Worm (Caenorhabditis elegans): Measurements from ENCODE around the gene F19F10.14.

The F19F10.14 gene

DNA sequence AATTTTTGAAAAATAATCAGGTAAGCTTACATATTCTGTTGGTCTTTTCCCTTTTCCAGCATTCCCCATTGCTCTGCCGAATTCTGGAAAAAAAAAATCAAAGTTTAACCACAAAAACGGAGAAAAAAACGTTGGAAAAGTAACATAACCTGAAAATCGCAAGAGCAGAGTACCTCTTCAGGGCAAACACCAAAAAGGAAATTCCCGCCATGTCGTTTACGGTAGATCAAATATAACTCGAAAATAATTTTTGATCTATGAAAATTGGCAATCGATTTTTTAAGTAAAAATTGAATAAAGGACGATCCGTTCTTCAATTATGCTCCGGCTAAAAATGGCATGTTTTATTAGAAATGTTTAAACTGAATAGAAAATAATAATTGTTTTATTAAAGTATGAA, 32.5 kb upstream of the F19F10.14 start, which contains the start of gene C50E3.11:
TSS of gene C50E3.11 (minus strand) at position 83 of the 400 bp plus-strand sequence.
- TF ChIP-seq lin-13 (tag; optimal IDR thresholded peaks at IDR 0.05): no peak
- no peak for TF ChIP-seq nhr-12 (tag; optimal IDR thresholded peaks at IDR 0.05)
- TF ChIP-seq unc-62 (GFP tag; optimal IDR thresholded peaks at IDR 0.05): no peak
- TF ChIP-seq mep-1 (tag; optimal IDR thresholded peaks at IDR 0.05): no peak
- TF ChIP-seq zip-8 (tag; optimal IDR thresholded peaks at IDR 0.05): no peak
- TF ChIP-seq sptf-1 (tag; optimal IDR thresholded peaks at IDR 0.05): no peak
- TF ChIP-seq flh-1 (GFP tag; optimal IDR thresholded peaks at IDR 0.05): no peak
- TF ChIP-seq ceh-39 (tag; optimal IDR thresholded peaks at IDR 0.05): no peak
- no peak for TF ChIP-seq mab-5 (tag; optimal IDR thresholded peaks at IDR 0.05)
- TF ChIP-seq nhr-237 (tag; optimal IDR thresholded peaks at IDR 0.05): no peak
- TF ChIP-seq elt-3 (tag; optimal IDR thresholded peaks at IDR 0.05): no peak
- no peak for TF ChIP-seq ham-2 (GFP tag; optimal IDR thresholded peaks at IDR 0.05)
- no peak for TF ChIP-seq unc-39 (tag; optimal IDR thresholded peaks at IDR 0.05)
- no peak for TF ChIP-seq nhr-76 (tag; optimal IDR thresholded peaks at IDR 0.05)
- no peak for TF ChIP-seq blmp-1 (tag; optimal IDR thresholded peaks at IDR 0.05)
- no peak for TF ChIP-seq hlh-1 (tag; optimal IDR thresholded peaks at IDR 0.05)
- no peak for TF ChIP-seq ces-1 (GFP tag; optimal IDR thresholded peaks at IDR 0.05)
- TF ChIP-seq unc-120 (tag; optimal IDR thresholded peaks at IDR 0.05; ENCODE audit: poor library complexity, severe bottlenecking): no peak
- TF ChIP-seq snpc-4 (tag; optimal IDR thresholded peaks at IDR 0.05): no peak
- no peak for TF ChIP-seq drap-1 (GFP tag; optimal IDR thresholded peaks at IDR 0.05)

DNA sequence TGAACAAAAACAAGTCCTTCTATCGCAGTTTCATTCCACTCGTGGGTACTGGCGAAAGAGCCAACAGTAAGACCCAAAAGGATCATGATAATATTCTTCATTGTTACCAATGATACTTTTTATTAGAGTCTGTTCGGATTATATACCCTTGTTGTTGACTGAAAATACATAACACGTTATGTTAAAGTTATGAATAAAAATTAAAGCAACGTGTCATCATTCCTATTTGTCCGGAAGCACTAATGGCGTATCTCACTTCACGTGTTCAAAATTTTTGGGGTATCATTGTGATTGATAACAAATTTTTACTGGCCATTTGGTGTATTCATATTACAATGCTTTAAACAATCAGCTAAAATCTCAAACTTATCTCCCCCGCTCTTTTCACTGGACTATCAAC, 30.6 kb upstream of the F19F10.14 start, which contains the start of gene scl-26:
TSS of gene scl-26 (minus strand) at position 101 of the 400 bp plus-strand sequence.
- TF ChIP-seq sptf-1 (tag; optimal IDR thresholded peaks at IDR 0.05) (no peak), M03D4.4 (tag; optimal IDR thresholded peaks at IDR 0.05) (no peak), unc-62 (GFP tag; optimal IDR thresholded peaks at IDR 0.05) (no peak), ceh-43 (GFP tag; optimal IDR thresholded peaks at IDR 0.05) (no peak), mls-2 (tag; optimal IDR thresholded peaks at IDR 0.05) (no peak), elt-3 (tag; optimal IDR thresholded peaks at IDR 0.05) (no peak), pha-4 (tag; optimal IDR thresholded peaks at IDR 0.05) (no peak)

DNA sequence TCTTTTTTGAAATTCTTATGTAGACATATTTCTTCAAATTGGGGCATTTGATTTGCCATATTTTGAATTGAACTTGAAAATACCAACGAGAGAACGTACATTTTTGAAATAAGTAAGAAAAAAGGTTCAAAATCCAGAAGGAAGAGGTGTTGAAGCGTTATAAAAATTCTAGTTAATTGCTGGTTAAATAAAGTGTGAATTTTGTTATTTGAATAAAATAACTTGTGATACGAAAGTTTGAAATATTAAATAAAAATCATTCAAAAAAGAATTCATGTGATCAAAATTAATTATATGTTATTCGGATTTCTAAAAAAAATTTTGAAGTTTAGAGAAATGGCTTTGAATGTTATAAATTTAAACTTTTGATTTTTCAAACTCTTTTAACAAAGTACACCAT, 29.3 kb upstream of the F19F10.14 start, which contains the start of gene C50E3.9:
TSS of gene C50E3.9 (minus strand) at position 101 of the 400 bp plus-strand sequence.
- TF ChIP-seq ces-1 (GFP tag; optimal IDR thresholded peaks at IDR 0.05) (no peak), nhr-12 (tag; optimal IDR thresholded peaks at IDR 0.05) (no peak), drap-1 (GFP tag; optimal IDR thresholded peaks at IDR 0.05) (no peak), hlh-1 (tag; optimal IDR thresholded peaks at IDR 0.05) (no peak), zip-8 (tag; optimal IDR thresholded peaks at IDR 0.05) (no peak), blmp-1 (tag; optimal IDR thresholded peaks at IDR 0.05) (no peak), M03D4.4 (tag; optimal IDR thresholded peaks at IDR 0.05) (no peak), nhr-76 (tag; optimal IDR thresholded peaks at IDR 0.05) (no peak), lsy-2 (tag; optimal IDR thresholded peaks at IDR 0.05) (no peak), mep-1 (tag; optimal IDR thresholded peaks at IDR 0.05) (no peak), unc-39 (tag; optimal IDR thresholded peaks at IDR 0.05) (no peak), unc-120 (tag; optimal IDR thresholded peaks at IDR 0.05; ENCODE audit: poor library complexity, severe bottlenecking) (no peak), lin-13 (tag; optimal IDR thresholded peaks at IDR 0.05) (no peak), bed-3 (GFP tag; optimal IDR thresholded peaks at IDR 0.05) (no peak), pha-4 (tag; optimal IDR thresholded peaks at IDR 0.05) (no peak), mab-5 (tag; optimal IDR thresholded peaks at IDR 0.05) (no peak), ceh-39 (tag; optimal IDR thresholded peaks at IDR 0.05) (no peak), unc-62 (GFP tag; optimal IDR thresholded peaks at IDR 0.05) (no peak), ceh-43 (GFP tag; optimal IDR thresholded peaks at IDR 0.05) (no peak)

DNA sequence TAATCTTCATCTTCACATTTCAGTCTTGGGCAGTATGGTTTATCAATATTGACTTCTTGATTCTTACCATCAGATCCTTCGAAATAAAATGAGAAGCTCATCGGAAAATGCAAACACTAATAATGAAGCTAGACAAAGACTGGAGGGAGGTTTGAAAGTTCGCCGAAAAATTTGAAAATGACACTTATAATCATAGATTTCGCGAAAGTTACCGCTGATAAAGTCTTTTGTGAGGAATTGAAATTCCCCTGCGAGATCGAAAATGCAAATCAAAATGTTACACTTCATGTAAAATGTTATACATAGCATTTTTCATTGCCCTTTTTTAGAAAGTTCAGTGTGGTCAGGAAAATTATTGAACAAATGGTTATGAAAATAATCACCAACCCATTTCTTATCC, 27.4 kb upstream of the F19F10.14 start, which contains the start of gene C50E3.7:
TSS of gene C50E3.7 (minus strand) at position 101 of the 400 bp plus-strand sequence.
- TF ChIP-seq bed-3 (GFP tag; optimal IDR thresholded peaks at IDR 0.05): no peak
- TF ChIP-seq ztf-11 (tag; optimal IDR thresholded peaks at IDR 0.05): no peak
- no peak for TF ChIP-seq sptf-1 (tag; optimal IDR thresholded peaks at IDR 0.05)
- no peak for TF ChIP-seq ces-1 (GFP tag; optimal IDR thresholded peaks at IDR 0.05)
- no peak for TF ChIP-seq mab-5 (tag; optimal IDR thresholded peaks at IDR 0.05)
- no peak for TF ChIP-seq unc-39 (tag; optimal IDR thresholded peaks at IDR 0.05)
- TF ChIP-seq lin-32 (GFP tag; optimal IDR thresholded peaks at IDR 0.05): no peak
- no peak for TF ChIP-seq nhr-76 (tag; optimal IDR thresholded peaks at IDR 0.05)
- no peak for TF ChIP-seq elt-3 (tag; optimal IDR thresholded peaks at IDR 0.05)
- TF ChIP-seq ceh-39 (tag; optimal IDR thresholded peaks at IDR 0.05): no peak
- no peak for TF ChIP-seq pha-4 (tag; optimal IDR thresholded peaks at IDR 0.05)
- TF ChIP-seq nhr-237 (tag; optimal IDR thresholded peaks at IDR 0.05): no peak
- no peak for TF ChIP-seq zip-8 (tag; optimal IDR thresholded peaks at IDR 0.05)
- TF ChIP-seq mls-2 (tag; optimal IDR thresholded peaks at IDR 0.05): no peak
- no peak for TF ChIP-seq hlh-1 (tag; optimal IDR thresholded peaks at IDR 0.05)
- no peak for TF ChIP-seq nhr-2 (tag; optimal IDR thresholded peaks at IDR 0.05)
- no peak for TF ChIP-seq blmp-1 (tag; optimal IDR thresholded peaks at IDR 0.05)

DNA sequence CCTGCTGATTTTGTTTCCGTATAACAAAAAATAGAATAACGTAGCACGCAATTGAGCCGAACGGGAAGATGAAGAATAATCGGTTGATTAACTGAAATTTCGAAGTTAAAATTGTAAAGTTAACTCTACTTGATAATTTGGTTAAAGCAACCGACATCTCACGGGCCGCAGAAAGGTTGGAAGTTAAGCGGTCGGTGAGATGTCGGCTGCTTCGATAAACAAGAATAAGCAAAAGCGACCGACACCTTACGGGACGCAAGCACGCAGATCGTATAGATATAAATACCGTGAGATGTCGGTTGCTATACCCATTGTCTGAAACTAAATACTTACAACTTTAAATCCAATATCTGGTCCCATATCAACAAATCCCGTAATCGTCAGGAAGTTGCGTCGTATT, 24.3 kb upstream of the F19F10.14 start:
- TF ChIP-seq unc-62 (GFP tag; optimal IDR thresholded peaks at IDR 0.05) (no peak), nhr-76 (tag; optimal IDR thresholded peaks at IDR 0.05) (no peak), elt-1 (tag; optimal IDR thresholded peaks at IDR 0.05; ENCODE audit: borderline replicate concordance, insufficient read depth) (no peak), snpc-4 (tag; optimal IDR thresholded peaks at IDR 0.05) (no peak), cnd-1 (tag; optimal IDR thresholded peaks at IDR 0.05) (no peak), unc-39 (tag; optimal IDR thresholded peaks at IDR 0.05) (no peak), ceh-39 (tag; optimal IDR thresholded peaks at IDR 0.05) (no peak), M03D4.4 (tag; optimal IDR thresholded peaks at IDR 0.05) (no peak), tbx-8 (GFP tag; optimal IDR thresholded peaks at IDR 0.05) (no peak), drap-1 (GFP tag; optimal IDR thresholded peaks at IDR 0.05) (no peak), lin-32 (GFP tag; optimal IDR thresholded peaks at IDR 0.05) (no peak), elt-3 (tag; optimal IDR thresholded peaks at IDR 0.05) (no peak), sem-2 (GFP tag; optimal IDR thresholded peaks at IDR 0.05) (no peak), lsy-2 (tag; optimal IDR thresholded peaks at IDR 0.05) (no peak), flh-1 (GFP tag; optimal IDR thresholded peaks at IDR 0.05) (no peak), lin-13 (tag; optimal IDR thresholded peaks at IDR 0.05) (no peak), blmp-1 (tag; optimal IDR thresholded peaks at IDR 0.05) (no peak), nhr-28 (tag; optimal IDR thresholded peaks at IDR 0.05) (no peak), zip-8 (tag; optimal IDR thresholded peaks at IDR 0.05) (no peak)

Measured in whole organism, mixed stage, embryonic.